Fruit fly (Drosophila melanogaster): Measurements from ENCODE around the gene CG14275.

- TF ChIP-seq CG17806 (tag; optimal IDR thresholded peaks at IDR 0.05) (no peak), Pif1A (GFP tag; optimal IDR thresholded peaks at IDR 0.05) (no peak), CG32121 (GFP tag; IDR thresholded peaks at IDR 0.05) (peak; percentile 46; the same call in 1 of the 2 replicates), CG13204 (GFP tag; optimal IDR thresholded peaks at IDR 0.05) (no peak), CG9948 (tag; optimal IDR thresholded peaks at IDR 0.05) (no peak), CG4496 (GFP tag; IDR thresholded peaks at IDR 0.05) (peak; percentile 50; the same call in 1 of the 3 replicates), fd96Ca (GFP tag; IDR thresholded peaks at IDR 0.05) (peak; percentile 67; the same call in 2 of the 3 replicates), Ets98B (GFP tag; IDR thresholded peaks at IDR 0.05) (peak; percentile 74; the same call in 1 of the 2 replicates), rn (GFP tag; IDR thresholded peaks at IDR 0.05) (no peak), CG10348 (GFP tag; IDR thresholded peaks at IDR 0.05) (0 out of 2 replicates have a peak, but pooled peaks have one; percentile 6), CG12605 (GFP tag; IDR thresholded peaks at IDR 0.05) (peak; percentile 44; the same call in 1 of the 2 replicates), Snoo (tag; optimal IDR thresholded peaks at IDR 0.05) (no peak), Pif1B (GFP tag; optimal IDR thresholded peaks at IDR 0.05) (no peak), EcR (GFP tag; optimal IDR thresholded peaks at IDR 0.05) (peak; percentile 44)
Measured at dm6 chr2L:8370364-8371326, 43.4 kb downstream of the CG14275 start, which contains the start of gene CG17292.

Measured in whole organism, pupa.